Worm (Caenorhabditis elegans): ENCODE data around the gene pept-2.

The pept-2 gene

ce11 chrIV:10796707-10797106 is 6.3 kb downstream of the pept-2 start:
- no peak for TF ChIP-seq hlh-12 (tag; optimal IDR thresholded peaks at IDR 0.05)
- TF ChIP-seq mxl-1 (tag; optimal IDR thresholded peaks at IDR 0.05): no peak
- TF ChIP-seq nhr-80 (tag; optimal IDR thresholded peaks at IDR 0.05): peak; percentile 45
- no peak for TF ChIP-seq ztf-22 (GFP tag; optimal IDR thresholded peaks at IDR 0.05)

- TF ChIP-seq bed-2 (GFP tag; IDR thresholded peaks at IDR 0.05): no peak
- no peak for TF ChIP-seq fkh-3 (tag; optimal IDR thresholded peaks at IDR 0.05)
- TF ChIP-seq hsf-1 (GFP tag; IDR thresholded peaks at IDR 0.05): no peak
- no peak for TF ChIP-seq ceh-58 (GFP tag; IDR thresholded peaks at IDR 0.05)
- TF ChIP-seq ceh-40 (GFP tag; IDR thresholded peaks at IDR 0.05): no peak
- TF ChIP-seq somi-1 (GFP tag; optimal IDR thresholded peaks at IDR 0.05): no peak
- no peak for TF ChIP-seq B0336.3 (GFP tag; IDR thresholded peaks at IDR 0.05)
- no peak for TF ChIP-seq sea-2 (GFP tag; IDR thresholded peaks at IDR 0.05)
These were observed 8.2 kb downstream of the pept-2 start for ce11 chrIV:10798604-10799003.

DNA sequence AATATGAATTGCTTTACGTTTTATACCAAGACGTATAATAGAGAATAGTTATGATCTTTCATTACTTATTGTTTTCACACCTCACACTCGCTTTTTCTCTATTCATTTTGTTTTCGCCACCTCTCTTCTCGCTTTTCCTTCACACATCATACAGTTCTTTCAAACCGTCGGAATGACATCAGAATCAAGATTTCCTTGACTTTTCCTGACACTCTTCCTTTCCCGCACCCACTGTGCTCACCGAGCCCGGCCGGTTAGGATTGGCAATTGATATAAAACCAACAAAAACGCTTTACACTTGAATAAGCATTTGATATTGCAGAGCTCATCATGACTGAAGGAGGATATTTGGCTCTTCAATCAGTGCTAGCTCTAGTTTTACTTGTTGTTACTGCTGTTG is 8.9 kb downstream of the pept-2 start, which contains the start of gene zipt-2.1:
TSS of gene zipt-2.1 (plus strand) at position 301 of the 400 bp plus-strand sequence.
- TF ChIP-seq bed-2 (GFP tag; IDR thresholded peaks at IDR 0.05) (no peak), tbp1 (GFP tag; optimal IDR thresholded peaks at IDR 0.05) (no peak), ceh-40 (GFP tag; IDR thresholded peaks at IDR 0.05) (no peak), rec-8 (tag; optimal IDR thresholded peaks at IDR 0.05) (no peak)

DNA sequence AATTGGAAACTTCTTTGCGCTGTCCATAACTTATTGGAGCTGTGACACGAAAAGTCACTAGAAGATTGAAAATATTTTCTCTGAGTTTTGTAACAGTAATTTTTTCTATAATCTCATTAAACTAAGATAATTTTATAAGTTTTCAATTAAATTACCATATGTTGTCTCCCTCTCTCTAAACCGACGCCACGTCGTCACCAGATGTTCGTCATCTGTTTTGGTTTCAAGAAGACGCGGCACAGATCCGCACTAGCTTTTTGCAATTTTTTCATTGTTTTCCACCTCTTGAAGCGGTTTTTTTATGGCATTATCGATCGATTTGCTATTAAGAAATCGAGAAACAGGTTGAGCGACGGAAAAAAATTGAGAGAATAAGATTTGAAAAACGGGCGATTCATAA is 13.5 kb downstream of the pept-2 start:
- TF ChIP-seq madf-6 (GFP tag; IDR thresholded peaks at IDR 0.05): no peak
- TF ChIP-seq nfya-2 (GFP tag; IDR thresholded peaks at IDR 0.05): no peak
- TF ChIP-seq ceh-79 (tag; optimal IDR thresholded peaks at IDR 0.05): no peak
- no peak for TF ChIP-seq ztf-3 (GFP tag; optimal IDR thresholded peaks at IDR 0.05)

ce11 chrIV:10810820-10811219 is 20.4 kb downstream of the pept-2 start:
- TF ChIP-seq nhr-80 (tag; optimal IDR thresholded peaks at IDR 0.05) (peak; percentile 55), nfyb-1 (GFP tag; IDR thresholded peaks at IDR 0.05) (0 out of 2 replicates have a peak, but pooled peaks have one; percentile 46), pha-4 (tag; optimal IDR thresholded peaks at IDR 0.05) (no peak), nhr-27 (tag; optimal IDR thresholded peaks at IDR 0.05) (no peak), unc-62 (GFP tag; optimal IDR thresholded peaks at IDR 0.05) (no peak), dox-1 (GFP tag; IDR thresholded peaks at IDR 0.05) (no peak), lag-1 (GFP tag; IDR thresholded peaks at IDR 0.05) (no peak), madf-8 (GFP tag; conservative IDR thresholded peaks at IDR 0.05) (no peak), F37B4.10 (GFP tag; IDR thresholded peaks at IDR 0.05) (no peak), cebp-1 (GFP tag; IDR thresholded peaks at IDR 0.05) (no peak), cebp-1 (tag; optimal IDR thresholded peaks at IDR 0.05) (peak; percentile 25), hsf-1 (GFP tag; IDR thresholded peaks at IDR 0.05) (no peak), Y56A3A.18 (GFP tag; IDR thresholded peaks at IDR 0.05) (no peak), F49E8.2 (tag; optimal IDR thresholded peaks at IDR 0.05; ENCODE audit: insufficient read depth) (no peak), tbp1 (GFP tag; optimal IDR thresholded peaks at IDR 0.05) (no peak)

DNA sequence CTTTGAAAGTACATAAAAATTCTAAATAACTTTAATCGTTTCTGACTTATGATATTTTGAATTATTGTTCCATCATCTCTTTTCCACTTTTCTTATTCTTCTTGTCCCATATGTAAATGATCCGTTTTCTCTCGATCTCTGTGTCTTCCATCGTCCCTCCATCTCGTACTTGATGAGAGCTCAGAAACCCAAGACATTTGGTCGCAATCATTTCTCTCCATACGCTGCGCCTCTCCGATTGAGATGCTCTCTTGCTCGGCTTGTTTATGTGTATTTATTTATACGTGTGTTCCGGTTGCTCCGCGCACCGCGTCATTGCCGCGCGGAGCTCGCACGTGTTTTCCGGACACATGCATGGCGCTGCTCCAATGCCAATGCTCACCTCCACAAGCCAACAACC is 20.9 kb downstream of the pept-2 start:
- no peak for TF ChIP-seq attf-3 (GFP tag; conservative IDR thresholded peaks at IDR 0.05)
- TF ChIP-seq dpl-1 (GFP tag; optimal IDR thresholded peaks at IDR 0.05): no peak
- TF ChIP-seq madf-6 (GFP tag; IDR thresholded peaks at IDR 0.05): no peak
- TF ChIP-seq lin-35 (GFP tag; optimal IDR thresholded peaks at IDR 0.05): no peak
- TF ChIP-seq pha-4 (tag; optimal IDR thresholded peaks at IDR 0.05): no peak
- no peak for TF ChIP-seq C17E4.6 (GFP tag; IDR thresholded peaks at IDR 0.05)
- no peak for TF ChIP-seq ztf-25 (GFP tag; IDR thresholded peaks at IDR 0.05)
- TF ChIP-seq F10E7.11 (tag; optimal IDR thresholded peaks at IDR 0.05): no peak
